Fruit fly (Drosophila melanogaster) whole organism, embryonic: ENCODE measurements around the gene ClC-a.

Experiments
- Ada2b ChIP-seq: fragments of 200-800 bp; sonication (Bioruptor generic); IDR thresholded peaks from 2 replicates; pipeline ENCODE4 v1.3.6; 2022; ENCODE audit warnings: missing biosample characterization, missing genetic modification characterization
- CG1024 ChIP-seq: fragments of 200-800 bp; sonication (Bioruptor generic); IDR thresholded peaks from 2 replicates; pipeline ENCODE4 v1.3.6; 2022; ENCODE audit warnings: missing biosample characterization, missing genetic modification characterization
- CG11456 ChIP-seq: fragments of 200-800 bp; sonication (Bioruptor generic); IDR thresholded peaks from 3 replicates; pipeline ENCODE4 v1.3.6; 2022; ENCODE audit warnings: missing biosample characterization, missing genetic modification characterization
- CG11696 ChIP-seq: fragments of 200-800 bp; sonication (Bioruptor generic); IDR thresholded peaks from 2 replicates; pipeline ENCODE4 v1.3.6; 2022; ENCODE audit warnings: missing biosample characterization, missing genetic modification characterization
- CG15601 ChIP-seq: fragments of 200-800 bp; sonication (Bioruptor generic); optimal IDR thresholded peaks from 3 replicates; lab custom pipeline; 2019; ENCODE audit warnings: missing biosample characterization, mild to moderate bottlenecking, missing genetic modification characterization, moderate library complexity
- CG17186 ChIP-seq: fragments of 200-800 bp; sonication (Bioruptor generic); optimal IDR thresholded peaks from 3 replicates; lab custom pipeline; 2017; ENCODE audit warnings: missing biosample characterization, missing genetic modification reagents, missing genetic modification characterization
- CG17612 ChIP-seq: fragments of 200-800 bp; sonication (Bioruptor generic); IDR thresholded peaks from 2 replicates; pipeline ENCODE4 v1.3.6; 2022; ENCODE audit warnings: missing biosample characterization, missing genetic modification characterization
- CG2199 ChIP-seq: fragments of 200-800 bp; sonication (Bioruptor generic); IDR thresholded peaks from 3 replicates; pipeline ENCODE4 v1.3.6; 2022; ENCODE audit warnings: missing biosample characterization, missing genetic modification characterization
- CG31365 ChIP-seq: fragments of 200-800 bp; sonication (Bioruptor generic); optimal IDR thresholded peaks from 2 replicates; lab custom pipeline; 2018; ENCODE audit warnings: missing biosample characterization, mild to moderate bottlenecking, missing genetic modification characterization
- CG34224 ChIP-seq: fragments of 200-800 bp; sonication (Bioruptor generic); IDR thresholded peaks from 3 replicates; pipeline ENCODE4 v1.3.6; 2022; ENCODE audit warnings: missing biosample characterization, missing genetic modification characterization; ENCODE audit not compliant: partially characterized antibody
- CG42726 ChIP-seq: fragments of 200-800 bp; sonication (Bioruptor generic); IDR thresholded peaks from 2 replicates; pipeline ENCODE4 v1.3.6; 2022; ENCODE audit warnings: missing biosample characterization, missing genetic modification characterization; ENCODE audit not compliant: partially characterized antibody
- CG4360 ChIP-seq: fragments of 200-800 bp; sonication (Bioruptor generic); IDR thresholded peaks from 2 replicates; pipeline ENCODE4 v1.3.6; 2022; ENCODE audit warnings: missing biosample characterization, missing genetic modification characterization
- CG5245 ChIP-seq: fragments of 200-800 bp; sonication (Bioruptor generic); optimal IDR thresholded peaks from 3 replicates; lab custom pipeline; 2016; ENCODE audit warnings: missing biosample characterization, missing genetic modification characterization
- CG6689 ChIP-seq: fragments of 200-800 bp; sonication (Bioruptor generic); IDR thresholded peaks from 2 replicates; pipeline ENCODE4 v1.3.6; 2022; ENCODE audit warnings: missing biosample characterization, missing genetic modification characterization
- CG9437 ChIP-seq: fragments of 200-800 bp; sonication (Bioruptor generic); optimal IDR thresholded peaks from 2 replicates; lab custom pipeline; 2018; ENCODE audit warnings: missing biosample characterization, mild to moderate bottlenecking, missing genetic modification characterization
- CG9609 ChIP-seq: fragments of 200-800 bp; sonication (Bioruptor generic); optimal IDR thresholded peaks from 3 replicates; lab custom pipeline; 2016; ENCODE audit warnings: missing biosample characterization, missing genetic modification characterization
- CHES-1-like ChIP-seq: fragments of 200-800 bp; sonication (Bioruptor generic); optimal IDR thresholded peaks from 2 replicates; lab custom pipeline; 2016; ENCODE audit warnings: missing biosample characterization, missing genetic modification characterization
- CrebB ChIP-seq: fragments of 200-800 bp; sonication (Bioruptor generic); optimal IDR thresholded peaks from 3 replicates; lab custom pipeline; 2018; ENCODE audit warnings: missing biosample characterization, mild to moderate bottlenecking, missing genetic modification characterization
- Dll ChIP-seq: fragments of 200-800 bp; sonication (Bioruptor generic); IDR thresholded peaks from 4 replicates; pipeline ENCODE4 v1.3.6; 2022; ENCODE audit warnings: missing biosample characterization, missing genetic modification characterization; ENCODE audit not compliant: partially characterized antibody
- E2f1 ChIP-seq: fragments of 200-800 bp; sonication (Bioruptor generic); IDR thresholded peaks from 2 replicates; pipeline ENCODE4 v1.3.6; 2022; ENCODE audit warnings: missing biosample characterization, missing genetic modification characterization
- Fer1 ChIP-seq: fragments of 200-800 bp; sonication (Bioruptor generic); optimal IDR thresholded peaks from 2 replicates; lab custom pipeline; 2017; ENCODE audit warnings: missing biosample characterization, mild to moderate bottlenecking, missing genetic modification characterization
- GATAe ChIP-seq: fragments of 200-800 bp; sonication (Bioruptor generic); conservative IDR thresholded peaks from 2 replicates; pipeline ENCODE4 v1.3.6; 2022; ENCODE audit warnings: missing biosample characterization, missing genetic modification characterization
- HmgZ ChIP-seq: fragments of 200-800 bp; sonication (Bioruptor generic); optimal IDR thresholded peaks from 2 replicates; lab custom pipeline; 2018; ENCODE audit warnings: missing biosample characterization, mild to moderate bottlenecking, missing genetic modification characterization
- Hmr ChIP-seq: fragments of 200-800 bp; sonication (Bioruptor generic); optimal IDR thresholded peaks from 3 replicates; lab custom pipeline; 2017; ENCODE audit warnings: mild to moderate bottlenecking, missing biosample characterization, missing genetic modification reagents, missing genetic modification characterization
- Hr51 ChIP-seq, 2 experiments: fragments of 200-800 bp; sonication (Bioruptor generic); optimal IDR thresholded peaks; 2 replicates in 1 of 2; 3 replicates in 1 of 2; lab custom pipeline; 2016 to 2018; ENCODE audit warnings: missing biosample characterization in 2 of 2, missing genetic modification characterization in 2 of 2, mild to moderate bottlenecking in 1 of 2, moderate library complexity in 1 of 2
- Hr78 ChIP-seq, 2 experiments: fragments of 200-800 bp in 1 of 2; fragments of >200 bp in 1 of 2; sonication (Bioruptor generic) in 1 of 2; optimal IDR thresholded peaks; 2 replicates each; lab custom pipeline; 2017 to 2019; ENCODE audit warnings: missing biosample characterization in 2 of 2, missing genetic modification characterization in 2 of 2, mild to moderate bottlenecking in 1 of 2, moderate library complexity in 1 of 2
- Jarid2 ChIP-seq: fragments of 200-800 bp; sonication (Bioruptor generic); optimal IDR thresholded peaks from 3 replicates; lab custom pipeline; 2017; ENCODE audit warnings: mild to moderate bottlenecking, missing biosample characterization, missing genetic modification reagents, missing genetic modification characterization
- Kr ChIP-seq: fragments of 200-800 bp; sonication (Bioruptor generic); optimal IDR thresholded peaks from 2 replicates; lab custom pipeline; 2017; ENCODE audit warnings: missing biosample characterization, mild to moderate bottlenecking, missing genetic modification characterization
- Myb ChIP-seq: fragments of 200-800 bp; sonication (Bioruptor generic); optimal IDR thresholded peaks from 2 replicates; lab custom pipeline; 2016; ENCODE audit warnings: missing biosample characterization, missing genetic modification characterization
- NC2β ChIP-seq: fragments of 200-800 bp; sonication (Bioruptor generic); optimal IDR thresholded peaks from 2 replicates; lab custom pipeline; 2016; ENCODE audit warnings: missing biosample characterization, missing genetic modification characterization
- Ssrp ChIP-seq: fragments of 200-800 bp; sonication (Bioruptor generic); optimal IDR thresholded peaks from 2 replicates; lab custom pipeline; 2018; ENCODE audit warnings: missing biosample characterization, mild to moderate bottlenecking, missing genetic modification characterization, moderate library complexity
- ap ChIP-seq: fragments of 200-800 bp; sonication (Bioruptor generic); IDR thresholded peaks from 2 replicates; pipeline ENCODE4 v1.3.6; 2022; ENCODE audit warnings: missing biosample characterization, missing genetic modification characterization
- bsh ChIP-seq, 2 experiments: fragments of 200-800 bp; sonication (Bioruptor generic); optimal IDR thresholded peaks; 2 replicates each; lab custom pipeline; 2017 to 2018; ENCODE audit warnings: mild to moderate bottlenecking in 2 of 2, missing biosample characterization in 2 of 2, missing genetic modification characterization in 2 of 2, moderate library complexity in 1 of 2
- chif ChIP-seq, 2 experiments: fragments of 200-800 bp; sonication (Bioruptor generic); optimal IDR thresholded peaks; 3 replicates each; lab custom pipeline; 2016; ENCODE audit warnings: missing biosample characterization in 2 of 2, missing genetic modification characterization in 2 of 2
- danr ChIP-seq: fragments of 200-800 bp; sonication (Bioruptor generic); IDR thresholded peaks from 2 replicates; pipeline ENCODE4 v1.3.6; 2022; ENCODE audit warnings: missing biosample characterization, missing genetic modification characterization
- fd3F ChIP-seq: fragments of 200-800 bp; sonication (Bioruptor generic); optimal IDR thresholded peaks from 2 replicates; lab custom pipeline; 2018; ENCODE audit warnings: missing biosample characterization, mild to moderate bottlenecking, missing genetic modification characterization, moderate library complexity
- hb ChIP-seq: fragments of 200-800 bp; sonication (Bioruptor generic); IDR thresholded peaks from 3 replicates; pipeline ENCODE4 v1.3.6; 2022; ENCODE audit warnings: missing biosample characterization, missing genetic modification characterization; ENCODE audit not compliant: partially characterized antibody
- jigr1 ChIP-seq: fragments of 200-800 bp; sonication (Bioruptor generic); IDR thresholded peaks from 3 replicates; pipeline ENCODE4 v1.3.6; 2022; ENCODE audit warnings: missing biosample characterization, missing genetic modification characterization
- mam ChIP-seq: fragments of 200-800 bp; sonication (Bioruptor generic); optimal IDR thresholded peaks from 3 replicates; lab custom pipeline; 2016; ENCODE audit warnings: missing biosample characterization, missing genetic modification characterization
- mirr ChIP-seq: fragments of 200-800 bp; sonication (Bioruptor generic); optimal IDR thresholded peaks from 3 replicates; lab custom pipeline; 2018; ENCODE audit warnings: missing biosample characterization, mild to moderate bottlenecking, missing genetic modification characterization
- nau ChIP-seq: fragments of 200-800 bp; sonication (Bioruptor generic); optimal IDR thresholded peaks from 3 replicates; lab custom pipeline; 2017; ENCODE audit warnings: missing biosample characterization, mild to moderate bottlenecking, missing genetic modification characterization, missing genetic modification reagents
- onecut ChIP-seq: fragments of 200-800 bp; sonication (Bioruptor generic); IDR thresholded peaks from 2 replicates; pipeline ENCODE4 v1.3.6; 2022; ENCODE audit warnings: missing biosample characterization, missing genetic modification characterization
- rib ChIP-seq: fragments of 200-800 bp; sonication (Bioruptor generic); IDR thresholded peaks from 2 replicates; pipeline ENCODE4 v1.3.6; 2022; ENCODE audit warnings: missing biosample characterization, missing genetic modification characterization
- row ChIP-seq: fragments of 200-800 bp; sonication (Bioruptor generic); IDR thresholded peaks from 3 replicates; pipeline ENCODE4 v1.3.6; 2022; ENCODE audit warnings: missing biosample characterization, missing genetic modification characterization
- salm ChIP-seq: fragments of 200-800 bp; sonication (Bioruptor generic); optimal IDR thresholded peaks from 2 replicates; lab custom pipeline; 2018; ENCODE audit warnings: missing biosample characterization, mild to moderate bottlenecking, missing genetic modification characterization
- trh ChIP-seq: fragments of 200-800 bp; sonication (Bioruptor generic); optimal IDR thresholded peaks from 2 replicates; lab custom pipeline; 2016; ENCODE audit warnings: missing biosample characterization, missing genetic modification characterization
- zen2 ChIP-seq: fragments of 200-800 bp; sonication (Bioruptor generic); IDR thresholded peaks from 3 replicates; pipeline ENCODE4 v1.3.6; 2022; ENCODE audit warnings: missing biosample characterization, missing genetic modification characterization; ENCODE audit not compliant: partially characterized antibody

Gene ClC-a

DNA sequence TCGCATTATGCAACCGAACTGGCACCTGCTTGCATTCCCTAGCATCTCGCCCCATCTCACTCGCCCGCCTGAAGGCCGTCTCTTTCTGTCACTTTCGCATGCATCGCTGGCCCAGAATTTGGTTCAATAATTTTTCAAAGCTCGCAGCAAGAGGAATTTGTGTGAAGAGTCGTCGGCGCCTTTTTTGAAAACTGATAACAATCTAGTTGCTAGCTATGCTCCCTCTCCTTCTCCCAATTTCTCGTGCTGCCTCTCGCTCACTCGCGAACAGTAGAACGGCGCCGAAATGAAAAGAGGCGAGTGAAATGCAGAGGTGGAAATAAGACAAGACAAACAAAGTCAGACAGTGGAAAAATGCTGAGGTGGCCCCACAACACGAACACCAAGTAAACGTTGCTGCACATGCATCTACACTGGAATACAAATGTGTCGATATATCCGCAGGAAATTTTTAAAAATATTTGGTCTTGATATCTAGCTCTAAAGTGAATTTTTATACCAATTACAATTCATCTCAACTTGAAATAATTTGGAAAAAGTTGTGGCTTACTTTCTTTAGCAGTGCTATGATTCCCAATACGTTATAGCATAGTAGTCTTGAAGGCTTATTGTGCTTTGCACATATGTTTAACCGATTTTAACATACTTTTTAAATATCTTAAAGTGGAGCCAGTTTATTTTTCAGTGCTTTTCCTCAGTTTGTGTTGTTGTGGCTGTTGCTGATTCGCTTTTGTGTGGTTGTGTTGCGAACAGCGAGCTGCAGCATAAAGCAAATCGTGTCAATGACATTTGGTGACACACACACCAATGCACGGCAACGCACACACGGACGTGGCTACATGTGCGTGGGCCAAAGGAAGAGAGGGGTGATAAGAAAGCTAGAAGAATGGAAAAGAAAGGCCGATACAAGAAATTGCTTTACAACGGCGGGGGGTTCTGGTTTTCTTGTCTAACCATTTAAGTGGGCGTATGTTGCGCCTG, 38.2 kb upstream of the ClC-a start (continued):
- peak; percentile 71 for TF ChIP-seq row (GFP tag; lab: Robert Waterston, UW)
- peak; percentile 4 for TF ChIP-seq HmgZ (tag; lab: Kevin White, UChicago)
- no peak for TF ChIP-seq CG2199 (GFP tag; lab: Robert Waterston, UW)
- TF ChIP-seq CrebB (tag; lab: Kevin White, UChicago): peak; percentile 58
- peak; percentile 76 for TF ChIP-seq salm (tag; lab: Kevin White, UChicago)
- no peak for TF ChIP-seq Fer1 (GFP tag; lab: Kevin White, UChicago)
- TF ChIP-seq CG42726 (GFP tag; lab: Robert Waterston, UW): no peak
- no peak for TF ChIP-seq CG11696 (GFP tag; lab: Robert Waterston, UW)
- peak; percentile 94 for TF ChIP-seq CG15601 (tag; lab: Kevin White, UChicago)
- no peak for TF ChIP-seq Dll (GFP tag; lab: Robert Waterston, UW)
- peak; percentile 92 to 95 for TF ChIP-seq bsh (GFP tag; optimal IDR thresholded peaks at IDR 0.05; lab: Kevin White, UChicago)
- no peak for TF ChIP-seq GATAe (GFP tag; lab: Robert Waterston, UW)
- TF ChIP-seq mirr (GFP tag; lab: Kevin White, UChicago): no peak
- peak; percentile 4 for TF ChIP-seq trh (GFP tag; lab: Kevin White, UChicago)
- TF ChIP-seq rib: 0 out of 2 replicates have a peak, but pooled peaks have one; percentile 25
- TF ChIP-seq Hr78 (GFP tag; optimal IDR thresholded peaks at IDR 0.05; lab: Kevin White, UChicago): peak in 1 of 2 experiments; percentile 90
- peak; percentile 68; the same call in 2 of the 3 replicates for TF ChIP-seq jigr1 (GFP tag; lab: Robert Waterston, UW)
- peak; percentile 73 for TF ChIP-seq CG6689 (GFP tag; lab: Robert Waterston, UW)
- peak; percentile 70 for TF ChIP-seq CG9437 (GFP tag; lab: Kevin White, UChicago)
- TF ChIP-seq chif (GFP tag; optimal IDR thresholded peaks at IDR 0.05; lab: Kevin White, UChicago): peak; percentile 65 to 87
- peak in 1 of 2 experiments; percentile 77 for TF ChIP-seq Hr51 (GFP tag; optimal IDR thresholded peaks at IDR 0.05; lab: Kevin White, UChicago)
- peak; percentile 62 for TF ChIP-seq CG9609 (GFP tag; lab: Kevin White, UChicago)
- TF ChIP-seq CG5245 (GFP tag; lab: Kevin White, UChicago): peak; percentile 77
- TF ChIP-seq Ssrp (tag; lab: Kevin White, UChicago): peak; percentile 91
- TF ChIP-seq CG1024 (GFP tag; lab: Robert Waterston, UW): no peak; the same call in none of the 2 replicates
- TF ChIP-seq CG17186 (GFP tag; lab: Kevin White, UChicago): peak; percentile 84
- peak; percentile 19; the same call in 1 of the 2 replicates for TF ChIP-seq danr (GFP tag; lab: Robert Waterston, UW)
- TF ChIP-seq nau (GFP tag; lab: Kevin White, UChicago): peak; percentile 72
- no peak for TF ChIP-seq CG17612 (GFP tag; lab: Robert Waterston, UW)
- no peak for TF ChIP-seq hb
- no peak for TF ChIP-seq CG11456 (GFP tag; lab: Robert Waterston, UW)
- TF ChIP-seq CHES-1-like (GFP tag; lab: Kevin White, UChicago): no peak
- TF ChIP-seq Hmr: no peak
- no peak for TF ChIP-seq mam (GFP tag; lab: Kevin White, UChicago)
- TF ChIP-seq onecut (GFP tag; lab: Robert Waterston, UW): peak; percentile 36
- no peak for TF ChIP-seq fd3F
- TF ChIP-seq E2f1 (GFP tag; lab: Robert Waterston, UW): peak; percentile 12; the same call in 1 of the 2 replicates
- peak; percentile 41 for TF ChIP-seq Myb
- TF ChIP-seq CG31365 (tag; lab: Kevin White, UChicago): peak; percentile 38
- TF ChIP-seq CG4360 (GFP tag; lab: Robert Waterston, UW): peak; percentile 47; the same call in 1 of the 2 replicates
- TF ChIP-seq Jarid2 (GFP tag; lab: Kevin White, UChicago): peak; percentile 32
- no peak for TF ChIP-seq zen2 (GFP tag; lab: Robert Waterston, UW)
- no peak for TF ChIP-seq Kr (GFP tag; lab: Kevin White, UChicago)
- TF ChIP-seq Ada2b (GFP tag; lab: Robert Waterston, UW): 0 out of 2 replicates have a peak, but pooled peaks have one; percentile 29
- no peak for TF ChIP-seq CG34224 (GFP tag; lab: Robert Waterston, UW)
- TF ChIP-seq NC2β (GFP tag; lab: Kevin White, UChicago): peak; percentile 75
- peak; percentile 65 for TF ChIP-seq ap (GFP tag; lab: Robert Waterston, UW)
